Worm (Caenorhabditis elegans) whole organism, L4/young adult: Measurements from ENCODE around the gene scl-1.

Source experiments
- W03F9.2 ChIP-seq: fragments of 150-350 bp; optimal IDR thresholded peaks from 2 replicates; lab custom pipeline; 2014; ENCODE audit warnings: missing biosample characterization, missing genetic modification characterization
- dao-5 ChIP-seq: sonication (generic microtip); optimal IDR thresholded peaks from 2 replicates; lab custom pipeline; 2016; ENCODE audit warnings: missing genotype, missing genetic modification characterization, moderate library complexity, missing compliant biosample characterization
- him-1 ChIP-seq: sonication (generic microtip); optimal IDR thresholded peaks from 2 replicates; lab custom pipeline; 2016; ENCODE audit warnings: missing genotype, missing genetic modification reagents, missing genetic modification characterization, missing compliant biosample characterization

DNA sequence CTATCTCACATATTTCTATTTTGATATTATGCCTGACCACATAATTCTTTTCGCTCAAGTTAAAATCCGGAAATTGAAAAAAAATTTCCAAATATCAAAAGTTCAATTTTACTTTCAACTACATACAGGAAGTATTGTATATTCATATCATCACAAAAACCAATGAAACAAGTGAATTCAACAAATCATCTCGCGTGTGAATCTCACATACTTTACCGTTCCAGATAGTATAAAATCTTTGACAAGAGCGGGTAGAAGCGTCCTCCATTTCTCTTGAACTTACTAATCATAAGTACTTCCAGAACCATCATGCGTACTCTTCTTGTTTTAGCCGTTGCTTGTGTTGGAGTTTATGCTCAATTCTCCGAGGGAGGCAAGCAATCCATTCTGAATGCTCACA, 15.3 kb downstream of the scl-1 start, which contains the start of gene scl-8:
- TF ChIP-seq dao-5 (tag; lab: Kevin White, UChicago) (no peak), him-1 (tag; lab: Kevin White, UChicago) (no peak), W03F9.2 (tag; lab: Kevin White, UChicago) (no peak)
